Worm (Caenorhabditis elegans): ENCODE measurements around the gene fbxb-111.

DNA sequence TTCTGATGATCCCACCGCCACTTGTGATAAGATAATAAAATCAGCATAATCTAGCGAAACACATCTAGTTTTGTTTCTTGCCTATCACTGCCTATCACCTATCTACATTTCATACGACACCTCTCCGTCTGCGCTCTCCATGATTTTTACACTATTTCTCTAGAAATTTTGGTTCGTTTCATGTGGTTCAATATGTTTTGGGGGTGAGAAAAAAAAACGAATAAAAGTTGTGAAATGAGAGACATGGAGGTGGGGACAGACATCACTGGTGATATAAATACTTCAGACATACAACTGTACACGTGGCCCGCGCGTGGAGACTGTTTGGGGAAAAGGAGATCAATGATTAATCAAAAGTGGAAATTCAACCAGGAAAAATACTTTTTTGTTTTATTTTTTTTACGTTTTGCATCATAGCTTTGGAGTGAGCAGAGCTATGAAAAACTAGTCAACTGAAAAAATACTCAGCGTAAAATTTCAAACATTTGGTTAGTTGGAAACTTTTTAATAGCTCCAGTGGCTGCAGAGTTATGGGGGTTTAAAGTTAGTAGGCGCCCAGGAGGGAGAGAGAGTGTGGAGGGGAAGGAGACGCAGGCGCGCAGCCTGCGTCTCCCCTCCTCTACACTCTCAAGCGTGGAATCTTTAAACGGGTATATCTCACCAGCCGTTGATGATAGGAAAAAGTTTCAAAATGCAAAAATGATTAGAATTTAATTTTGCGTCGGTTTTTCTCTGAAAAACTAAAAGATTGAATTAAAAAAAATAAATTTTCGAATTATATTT, 28.2 kb upstream of the fbxb-111 start:
- TF ChIP-seq ref-1 (GFP tag; conservative IDR thresholded peaks at IDR 0.05) = no peak
- TF ChIP-seq tab-1 (GFP tag; IDR thresholded peaks at IDR 0.05) = no peak
- TF ChIP-seq ztf-23 (GFP tag; IDR thresholded peaks at IDR 0.05) = no peak
- TF ChIP-seq ztf-29 (GFP tag; IDR thresholded peaks at IDR 0.05) = no peak
- TF ChIP-seq flt-1 (GFP tag; IDR thresholded peaks at IDR 0.05) = no peak
- no peak for TF ChIP-seq T22C8.4 (GFP tag; IDR thresholded peaks at IDR 0.05)

All from whole organism, midembryonic.